Fruit fly (Drosophila melanogaster): ENCODE measurements around the gene CRMP.
A peak's percentile ranks its signal among the peaks of the same experiment; 100 is the strongest.

CRMP gene

dm6 chr3R:5606477-5606876, 35.6 kb downstream of the CRMP start, which contains the start of gene asl (continued):
- TF ChIP-seq eg (GFP tag; IDR thresholded peaks at IDR 0.05) = peak; percentile 76
- no peak for TF ChIP-seq CG34406 (GFP tag; optimal IDR thresholded peaks at IDR 0.05)
- peak; percentile 90 for TF ChIP-seq Eip78C (GFP tag)
- peak; percentile 23 for TF ChIP-seq Ets96B (tag; optimal IDR thresholded peaks at IDR 0.05)
- no peak for TF ChIP-seq CG11762 (GFP tag; optimal IDR thresholded peaks at IDR 0.05; ENCODE audit: insufficient read depth)
- TF ChIP-seq CG8319 (GFP tag; optimal IDR thresholded peaks at IDR 0.05) = no peak
- peak; percentile 41 for TF ChIP-seq vri (GFP tag; optimal IDR thresholded peaks at IDR 0.05)
- TF ChIP-seq Eip93F (GFP tag; optimal IDR thresholded peaks at IDR 0.05) = peak; percentile 70
- TF ChIP-seq CG4318 (GFP tag; optimal IDR thresholded peaks at IDR 0.05) = no peak
- TF ChIP-seq esn (GFP tag; optimal IDR thresholded peaks at IDR 0.05) = peak; percentile 68
- peak; percentile 8 for TF ChIP-seq Sox15 (GFP tag; optimal IDR thresholded peaks at IDR 0.05)
- TF ChIP-seq Hr38 (GFP tag; optimal IDR thresholded peaks at IDR 0.05) = no peak
- no peak for TF ChIP-seq Blimp-1 (GFP tag; optimal IDR thresholded peaks at IDR 0.05)

- no peak for TF ChIP-seq CG7368 (GFP tag; optimal IDR thresholded peaks at IDR 0.05)
- no peak for TF ChIP-seq CG31627 (GFP tag; optimal IDR thresholded peaks at IDR 0.05)
- no peak for TF ChIP-seq dac (GFP tag; optimal IDR thresholded peaks at IDR 0.05)
- no peak for TF ChIP-seq svp (GFP tag)
- no peak for TF ChIP-seq CG8319 (GFP tag; optimal IDR thresholded peaks at IDR 0.05)
- no peak for TF ChIP-seq CG9139 (GFP tag; optimal IDR thresholded peaks at IDR 0.05)
- TF ChIP-seq Met (GFP tag; optimal IDR thresholded peaks at IDR 0.05) = no peak
- no peak for TF ChIP-seq eg (GFP tag; IDR thresholded peaks at IDR 0.05)
- no peak for TF ChIP-seq dsx (GFP tag; optimal IDR thresholded peaks at IDR 0.05; ENCODE audit: poor library complexity, severe bottlenecking)
- TF ChIP-seq Blimp-1 (GFP tag; optimal IDR thresholded peaks at IDR 0.05) = no peak
These were observed 37.5 kb downstream of the CRMP start for dm6 chr3R:5608422-5608821.

dm6 chr3R:5610656-5611055, 39.7 kb downstream of the CRMP start:
- TF ChIP-seq CG10631 (GFP tag; optimal IDR thresholded peaks at IDR 0.05) (no peak), Blimp-1 (GFP tag; optimal IDR thresholded peaks at IDR 0.05) (no peak), CG1621 (tag; optimal IDR thresholded peaks at IDR 0.05) (no peak), Eip75B (GFP tag; optimal IDR thresholded peaks at IDR 0.05) (no peak), CG6808 (GFP tag; optimal IDR thresholded peaks at IDR 0.05) (no peak), Hr39 (GFP tag; optimal IDR thresholded peaks at IDR 0.05) (no peak), fd85E (GFP tag; optimal IDR thresholded peaks at IDR 0.05) (no peak), vri (GFP tag; optimal IDR thresholded peaks at IDR 0.05) (peak; percentile 11), achi (GFP tag; optimal IDR thresholded peaks at IDR 0.05) (no peak)

- TF ChIP-seq Eip75B (GFP tag; optimal IDR thresholded peaks at IDR 0.05) (peak; percentile 35), Sox102F (GFP tag; optimal IDR thresholded peaks at IDR 0.05) (no peak), Eip78C (GFP tag) (peak; percentile 65), CG11294 (GFP tag; IDR thresholded peaks at IDR 0.05) (no peak), vri (GFP tag; optimal IDR thresholded peaks at IDR 0.05) (no peak), Ets21C (GFP tag; optimal IDR thresholded peaks at IDR 0.05) (no peak), CG6163 (GFP tag; IDR thresholded peaks at IDR 0.05) (peak; percentile 75), Sox14 (GFP tag; optimal IDR thresholded peaks at IDR 0.05) (peak; percentile 14), CG3032 (tag; optimal IDR thresholded peaks at IDR 0.05) (no peak), Gug (GFP tag; IDR thresholded peaks at IDR 0.05) (no peak), CG6808 (GFP tag; optimal IDR thresholded peaks at IDR 0.05) (no peak)
These were observed 40.3 kb downstream of the CRMP start for dm6 chr3R:5611167-5611566.

dm6 chr3R:5611733-5612132, 40.8 kb downstream of the CRMP start:
- TF ChIP-seq dac (GFP tag; optimal IDR thresholded peaks at IDR 0.05) (no peak), topi (GFP tag; optimal IDR thresholded peaks at IDR 0.05) (peak; percentile 6)
